Fruit fly (Drosophila melanogaster) whole organism, wandering third instar larva: ENCODE results near the gene mus304.

Experiments
- Abd-B ChIP-seq: fragments of >200 bp; optimal IDR thresholded peaks from 2 replicates; lab custom pipeline; 2017; ENCODE audit warnings: missing biosample characterization, missing genetic modification characterization
- CG32264 ChIP-seq: fragments of 200-800 bp; sonication (Bioruptor generic); optimal IDR thresholded peaks from 2 replicates; lab custom pipeline; 2016; ENCODE audit warnings: missing biosample characterization, missing genetic modification characterization
- Hnf4 ChIP-seq: fragments of 200-800 bp; sonication (Bioruptor generic); optimal IDR thresholded peaks from 2 replicates; lab custom pipeline; 2016; ENCODE audit warnings: missing biosample characterization, mild to moderate bottlenecking, missing genetic modification characterization
- Myc ChIP-seq: fragments of >200 bp; optimal IDR thresholded peaks from 2 replicates; lab custom pipeline; 2017
- OdsH ChIP-seq: fragments of 200-800 bp; sonication (Bioruptor generic); optimal IDR thresholded peaks from 2 replicates; lab custom pipeline; 2016; ENCODE audit warnings: missing biosample characterization, mild to moderate bottlenecking, missing genetic modification characterization
- Sp1 ChIP-seq: fragments of 200-800 bp; sonication (Bioruptor generic); optimal IDR thresholded peaks from 3 replicates; lab custom pipeline; 2019; ENCODE audit warnings: missing biosample characterization, mild to moderate bottlenecking, missing genetic modification characterization, moderate library complexity
- br ChIP-seq: fragments of 200-800 bp; sonication (Bioruptor generic); optimal IDR thresholded peaks from 2 replicates; lab custom pipeline; 2016; ENCODE audit warnings: missing biosample characterization, missing genetic modification characterization
- fru ChIP-seq: fragments of 200-800 bp; sonication (Bioruptor generic); optimal IDR thresholded peaks from 3 replicates; lab custom pipeline; 2016; ENCODE audit warnings: missing biosample characterization, mild to moderate bottlenecking, missing genetic modification characterization
- lola ChIP-seq: fragments of >200 bp; optimal IDR thresholded peaks from 2 replicates; lab custom pipeline; 2017; ENCODE audit warnings: missing biosample characterization, missing genetic modification characterization
- pan ChIP-seq: fragments of >200 bp; optimal IDR thresholded peaks from 2 replicates; lab custom pipeline; 2017
- psq ChIP-seq: fragments of 200-800 bp; sonication (Bioruptor generic); optimal IDR thresholded peaks from 3 replicates; lab custom pipeline; 2017; ENCODE audit warnings: missing biosample characterization, mild to moderate bottlenecking, missing genetic modification characterization, moderate library complexity
- sv ChIP-seq: fragments of 200-800 bp; sonication (Bioruptor generic); optimal IDR thresholded peaks from 3 replicates; lab custom pipeline; 2016; ENCODE audit warnings: missing biosample characterization, missing genetic modification characterization
- usp ChIP-seq: fragments of >200 bp; optimal IDR thresholded peaks from 2 replicates; lab custom pipeline; 2017; ENCODE audit warnings: missing biosample characterization, missing genetic modification characterization
- woc ChIP-seq: sonication (Bioruptor generic); optimal IDR thresholded peaks from 2 replicates; lab custom pipeline; 2016; ENCODE audit warnings: missing biosample characterization, mild to moderate bottlenecking, missing genetic modification characterization

DNA sequence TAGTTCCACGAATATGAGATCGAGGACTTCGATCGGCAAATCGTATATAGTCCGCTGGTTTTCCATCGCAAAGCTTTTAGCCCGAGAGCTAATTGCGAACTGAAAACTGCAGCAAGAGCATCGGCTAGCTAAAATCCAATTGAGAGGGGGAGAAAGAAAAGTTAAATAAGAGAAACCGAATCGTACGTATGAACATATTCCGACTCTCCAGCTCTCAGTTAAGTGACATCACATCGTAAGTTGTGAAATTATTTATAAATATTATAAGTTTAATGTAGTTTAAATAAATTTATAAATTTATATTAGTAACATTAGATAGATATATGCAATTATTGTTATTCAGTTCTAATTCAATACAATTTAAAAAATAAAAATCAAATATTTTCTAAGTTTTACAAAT is 39.6 kb upstream of the mus304 start, which contains the start of gene CG44006:
- TF ChIP-seq psq (GFP tag; lab: Kevin White, UChicago) = no peak
- no peak for TF ChIP-seq Myc
- TF ChIP-seq woc (GFP tag; lab: Kevin White, UChicago) = no peak
- no peak for TF ChIP-seq fru
- no peak for TF ChIP-seq pan (lab: Kevin White, UChicago)
- TF ChIP-seq sv (GFP tag; lab: Kevin White, UChicago) = no peak
- TF ChIP-seq Hnf4 (GFP tag; lab: Kevin White, UChicago) = no peak
- no peak for TF ChIP-seq Abd-B (GFP tag; lab: Kevin White, UChicago)
- no peak for TF ChIP-seq OdsH (GFP tag; lab: Kevin White, UChicago)
- TF ChIP-seq CG32264 (GFP tag; lab: Kevin White, UChicago) = no peak
- no peak for TF ChIP-seq Sp1 (GFP tag; lab: Kevin White, UChicago)
- TF ChIP-seq lola (GFP tag; lab: Kevin White, UChicago) = no peak
- TF ChIP-seq usp = no peak
- no peak for TF ChIP-seq br (GFP tag; lab: Kevin White, UChicago)
